Worm (Caenorhabditis elegans) whole organism, midembryonic: ENCODE results near the gene F54E2.9.

Experiments used
- T22C8.4 ChIP-seq: fragments of 200-800 bp; sonication (Bioruptor generic); IDR thresholded peaks from 2 replicates; pipeline ENCODE4 v1.3.6; 2022; ENCODE audit warnings: missing genetic modification characterization, missing compliant biosample characterization
- cog-1 ChIP-seq: sonication (generic microtip); optimal IDR thresholded peaks from 2 replicates; lab custom pipeline; 2016; ENCODE audit warnings: missing genetic modification characterization, missing compliant biosample characterization
- flt-1 ChIP-seq: fragments of 200-800 bp; sonication (Bioruptor generic); IDR thresholded peaks from 2 replicates; pipeline ENCODE4 v1.3.6; 2022; ENCODE audit warnings: missing genetic modification characterization, missing compliant biosample characterization
- klf-2 ChIP-seq: fragments of 200-800 bp; sonication (Bioruptor generic); conservative IDR thresholded peaks from 2 replicates; pipeline ENCODE4 v1.3.6; 2022; ENCODE audit warnings: missing genetic modification reagents, missing genetic modification characterization, missing compliant biosample characterization
- med-1 ChIP-seq: sonication (generic microtip); optimal IDR thresholded peaks from 2 replicates; lab custom pipeline; 2017; ENCODE audit warnings: missing genetic modification characterization, mild to moderate bottlenecking, missing compliant biosample characterization, antibody characterized with exemption, missing genetic modification reagents; ENCODE audit not compliant: insufficient read depth
- ref-1 ChIP-seq: fragments of 200-800 bp; sonication (Bioruptor generic); conservative IDR thresholded peaks from 2 replicates; pipeline ENCODE4 v1.3.6; 2022; ENCODE audit warnings: missing genetic modification reagents, missing genetic modification characterization, missing compliant biosample characterization
- tab-1 ChIP-seq: fragments of 200-800 bp; sonication (Bioruptor generic); IDR thresholded peaks from 2 replicates; pipeline ENCODE4 v1.3.6; 2022; ENCODE audit warnings: missing genetic modification characterization, missing compliant biosample characterization
- ztf-23 ChIP-seq: fragments of 200-800 bp; sonication (Bioruptor generic); IDR thresholded peaks from 2 replicates; pipeline ENCODE4 v1.3.6; 2022; ENCODE audit warnings: missing genetic modification reagents, missing genetic modification characterization, missing compliant biosample characterization
- ztf-29 ChIP-seq: fragments of 200-800 bp; sonication (Bioruptor generic); IDR thresholded peaks from 2 replicates; pipeline ENCODE4 v1.3.6; 2022; ENCODE audit warnings: missing genetic modification reagents, missing genetic modification characterization, missing compliant biosample characterization

Gene F54E2.9

ce11 chrV:2774042-2774441, 39.7 kb downstream of the F54E2.9 start, which contains the start of gene srj-18:
TSS of gene srj-18 (plus strand) at chrV:2774342.
- no peak for TF ChIP-seq cog-1 (tag; lab: Kevin White, UChicago)
- no peak for TF ChIP-seq tab-1 (GFP tag; lab: Robert Waterston, UW)
- TF ChIP-seq ztf-23 (GFP tag; lab: Robert Waterston, UW) = no peak
- TF ChIP-seq med-1 (GFP tag; lab: Kevin White, UChicago) = no peak
- TF ChIP-seq flt-1 (GFP tag; lab: Robert Waterston, UW) = no peak
- TF ChIP-seq klf-2 (GFP tag; lab: Robert Waterston, UW) = no peak
- TF ChIP-seq T22C8.4 (GFP tag; lab: Robert Waterston, UW) = no peak
- no peak for TF ChIP-seq ref-1 (GFP tag; lab: Robert Waterston, UW)
- TF ChIP-seq ztf-29 (GFP tag; lab: Robert Waterston, UW) = no peak

ce11 chrV:2771560-2771959, 42.2 kb downstream of the F54E2.9 start, which contains the start of gene srh-56:
TSS of gene srh-56 (plus strand) at chrV:2771860.
- no peak for TF ChIP-seq flt-1 (GFP tag; lab: Robert Waterston, UW)
- TF ChIP-seq klf-2 (GFP tag; lab: Robert Waterston, UW) = no peak
- no peak for TF ChIP-seq cog-1 (tag; lab: Kevin White, UChicago)
- TF ChIP-seq ztf-29 (GFP tag; lab: Robert Waterston, UW) = no peak
- no peak for TF ChIP-seq ref-1 (GFP tag; lab: Robert Waterston, UW)
- TF ChIP-seq T22C8.4 (GFP tag; lab: Robert Waterston, UW) = no peak
- TF ChIP-seq ztf-23 (GFP tag; lab: Robert Waterston, UW) = no peak
- TF ChIP-seq tab-1 (GFP tag; lab: Robert Waterston, UW) = no peak
- no peak for TF ChIP-seq med-1 (GFP tag; lab: Kevin White, UChicago)

DNA sequence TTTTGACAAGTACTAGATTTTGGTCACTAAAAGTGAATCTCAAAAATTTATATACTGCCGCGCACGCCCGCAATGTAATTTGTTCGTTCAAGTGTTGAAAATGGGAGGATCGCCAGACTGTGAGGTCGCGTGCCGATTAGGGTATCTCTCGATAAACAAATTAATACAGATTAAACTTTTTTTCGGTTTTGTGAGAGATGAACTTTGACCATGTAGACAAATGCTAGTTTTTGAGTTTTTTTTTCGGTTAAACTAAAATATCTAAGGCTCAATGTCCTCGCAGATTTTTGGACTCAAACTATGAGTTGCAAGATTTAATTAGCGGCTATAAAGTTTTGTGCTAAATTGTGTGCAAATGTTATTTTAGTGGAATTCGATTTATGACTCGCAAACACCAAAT, 44.0 kb downstream of the F54E2.9 start, which contains the start of gene dhs-15:
dhs-15 (minus strand) TSS at position 101 of the 400 bp plus-strand sequence.
- TF ChIP-seq klf-2 (GFP tag; lab: Robert Waterston, UW) (no peak), ztf-23 (GFP tag; lab: Robert Waterston, UW) (no peak), T22C8.4 (GFP tag; lab: Robert Waterston, UW) (no peak), tab-1 (GFP tag; lab: Robert Waterston, UW) (no peak), ref-1 (GFP tag; lab: Robert Waterston, UW) (no peak), flt-1 (GFP tag; lab: Robert Waterston, UW) (no peak), med-1 (GFP tag; lab: Kevin White, UChicago) (no peak), ztf-29 (GFP tag; lab: Robert Waterston, UW) (no peak), cog-1 (tag; lab: Kevin White, UChicago) (no peak)

DNA sequence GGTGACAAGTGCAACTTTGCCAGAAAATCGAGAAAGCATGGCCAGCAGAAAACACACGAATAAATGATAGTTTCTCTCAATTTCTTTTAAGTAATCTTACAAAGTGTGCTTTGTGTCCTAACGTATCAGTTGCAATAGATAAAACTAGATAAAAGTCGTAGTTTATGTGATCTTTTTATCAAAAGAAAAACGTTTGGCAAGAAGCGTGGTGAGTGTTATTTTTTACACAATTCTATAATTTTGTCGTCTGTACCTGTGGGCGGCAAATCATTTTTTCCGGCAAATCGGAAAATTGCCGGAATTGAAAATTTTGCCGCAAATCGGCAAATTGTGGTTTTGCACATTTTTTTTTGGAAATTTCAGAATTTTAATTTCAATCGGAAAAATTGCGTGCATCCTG, 46.3 kb downstream of the F54E2.9 start, which contains the start of gene R05D8.9:
R05D8.9 (minus strand) TSS at position 101 of the 400 bp plus-strand sequence.
- TF ChIP-seq ref-1 (GFP tag; lab: Robert Waterston, UW) (no peak), T22C8.4 (GFP tag; lab: Robert Waterston, UW) (no peak), ztf-23 (GFP tag; lab: Robert Waterston, UW) (no peak), ztf-29 (GFP tag; lab: Robert Waterston, UW) (no peak), flt-1 (GFP tag; lab: Robert Waterston, UW) (no peak), klf-2 (GFP tag; lab: Robert Waterston, UW) (no peak), med-1 (GFP tag; lab: Kevin White, UChicago) (no peak), tab-1 (GFP tag; lab: Robert Waterston, UW) (no peak), cog-1 (tag; lab: Kevin White, UChicago) (no peak)

ce11 chrV:2765052-2765451, 48.7 kb downstream of the F54E2.9 start, which contains the start of gene dhs-14:
TSS of gene dhs-14 (minus strand) at chrV:2765200.
- TF ChIP-seq ztf-29 (GFP tag; lab: Robert Waterston, UW) = no peak
- TF ChIP-seq ref-1 (GFP tag; lab: Robert Waterston, UW) = no peak
- TF ChIP-seq tab-1 (GFP tag; lab: Robert Waterston, UW) = no peak
- no peak for TF ChIP-seq flt-1 (GFP tag; lab: Robert Waterston, UW)
- no peak for TF ChIP-seq T22C8.4 (GFP tag; lab: Robert Waterston, UW)
- no peak for TF ChIP-seq klf-2 (GFP tag; lab: Robert Waterston, UW)
- TF ChIP-seq cog-1 (tag; lab: Kevin White, UChicago) = no peak
- TF ChIP-seq med-1 (GFP tag; lab: Kevin White, UChicago) = no peak
- TF ChIP-seq ztf-23 (GFP tag; lab: Robert Waterston, UW) = no peak

DNA sequence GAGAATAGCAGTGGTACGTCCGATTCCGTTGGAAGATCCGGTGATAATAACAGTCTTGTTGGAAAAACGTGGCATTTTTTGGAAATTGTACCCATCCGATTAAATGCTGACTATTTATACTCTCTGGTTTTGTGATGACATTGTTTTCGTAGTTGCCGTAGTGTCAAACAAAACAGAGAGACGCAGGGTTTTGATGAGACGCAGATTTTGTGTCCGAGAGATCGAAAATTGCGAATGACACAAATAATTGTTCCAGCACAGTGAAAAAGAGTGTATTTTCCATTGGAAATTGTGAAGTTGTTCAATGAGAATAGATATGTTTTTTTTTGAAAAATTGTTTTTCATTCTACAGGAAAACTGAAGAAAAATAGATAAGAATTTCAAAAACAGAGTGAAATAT, 50.7 kb downstream of the F54E2.9 start, which contains the start of gene R05D8.7:
R05D8.7 (minus strand) TSS at position 104 of the 400 bp plus-strand sequence.
- no peak for TF ChIP-seq klf-2 (GFP tag; lab: Robert Waterston, UW)
- TF ChIP-seq med-1 (GFP tag; lab: Kevin White, UChicago) = no peak
- TF ChIP-seq cog-1 (tag; lab: Kevin White, UChicago) = no peak
- TF ChIP-seq tab-1 (GFP tag; lab: Robert Waterston, UW) = no peak
- TF ChIP-seq ztf-23 (GFP tag; lab: Robert Waterston, UW) = no peak
- no peak for TF ChIP-seq ref-1 (GFP tag; lab: Robert Waterston, UW)
- no peak for TF ChIP-seq T22C8.4 (GFP tag; lab: Robert Waterston, UW)
- TF ChIP-seq flt-1 (GFP tag; lab: Robert Waterston, UW) = no peak
- TF ChIP-seq ztf-29 (GFP tag; lab: Robert Waterston, UW) = no peak
